Fruit fly (Drosophila melanogaster): Measurements from ENCODE around the gene CG5989.

CG5989 gene

DNA sequence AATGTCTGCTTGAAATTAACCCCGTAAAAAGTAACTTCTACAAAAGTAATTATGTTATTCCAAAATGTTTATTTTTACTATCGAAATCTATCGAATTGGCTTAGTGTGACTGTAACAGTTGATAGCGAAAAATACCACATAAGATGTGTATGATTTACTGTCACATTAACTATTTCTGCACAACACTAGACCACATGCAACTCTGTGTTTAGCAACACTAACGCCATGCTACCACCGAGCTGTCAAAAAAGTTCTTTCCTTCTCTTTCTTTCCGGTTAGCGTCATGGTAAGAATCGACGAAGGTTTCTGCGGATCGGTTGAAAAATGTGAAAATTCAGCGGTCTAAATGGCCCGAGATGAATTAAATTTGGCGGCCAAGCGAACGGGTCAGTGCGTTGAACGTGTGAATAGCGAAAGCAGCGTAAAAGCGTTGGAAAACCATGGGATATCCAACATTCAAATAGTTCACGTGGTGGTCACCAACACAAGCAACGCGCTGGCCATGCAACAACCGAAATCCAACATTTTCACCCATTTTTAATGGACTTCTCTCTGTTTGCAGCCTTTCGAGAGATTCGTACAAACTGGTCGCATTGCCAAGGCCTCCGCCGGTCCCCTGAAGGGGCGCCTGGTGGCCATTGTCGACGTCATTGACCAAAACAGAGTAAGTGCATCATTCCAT is 3.1 kb downstream of the CG5989 start, which contains the start of the genes Nelf-E and RpL14 (continued):
- TF ChIP-seq Poxn (GFP tag; IDR thresholded peaks at IDR 0.05) (peak; percentile 73), gcm2 (GFP tag; optimal IDR thresholded peaks at IDR 0.05) (peak; percentile 93), CG3407 (GFP tag; optimal IDR thresholded peaks at IDR 0.05) (peak; percentile 94), gsb-n (tag; optimal IDR thresholded peaks at IDR 0.05) (peak; percentile 96), ab (GFP tag; optimal IDR thresholded peaks at IDR 0.05) (peak; percentile 40), CG10366 (GFP tag; IDR thresholded peaks at IDR 0.05) (peak; percentile 90), CG14965 (GFP tag; optimal IDR thresholded peaks at IDR 0.05; ENCODE audit: borderline replicate concordance) (peak; percentile 82), nmo (GFP tag; optimal IDR thresholded peaks at IDR 0.05) (peak; percentile 93), CG10543 (GFP tag; optimal IDR thresholded peaks at IDR 0.05) (peak; percentile 97), CG15073 (GFP tag; optimal IDR thresholded peaks at IDR 0.05) (no peak), Ada2b (GFP tag; IDR thresholded peaks at IDR 0.05) (peak; percentile 74), so (GFP tag; IDR thresholded peaks at IDR 0.05) (peak; percentile 92), vfl (GFP tag; optimal IDR thresholded peaks at IDR 0.05) (peak; percentile 91), bsh (GFP tag; optimal IDR thresholded peaks at IDR 0.05) (peak in 1 of 2 experiments; percentile 91), Lhr (GFP tag; optimal IDR thresholded peaks at IDR 0.05) (peak; percentile 96), CG9797 (GFP tag; optimal IDR thresholded peaks at IDR 0.05) (peak; percentile 99), salm (tag; optimal IDR thresholded peaks at IDR 0.05) (peak; percentile 89), Deaf1 (tag; optimal IDR thresholded peaks at IDR 0.05) (no peak), Fer1 (GFP tag; optimal IDR thresholded peaks at IDR 0.05) (peak; percentile 97), slou (GFP tag; optimal IDR thresholded peaks at IDR 0.05) (peak; percentile 91), phol (tag; optimal IDR thresholded peaks at IDR 0.05) (peak; percentile 100), CG32532 (GFP tag; IDR thresholded peaks at IDR 0.05) (peak; percentile 94), CG6654 (GFP tag; optimal IDR thresholded peaks at IDR 0.05) (peak; percentile 79), CG2199 (GFP tag; IDR thresholded peaks at IDR 0.05) (peak; percentile 95), Neu2 (GFP tag; optimal IDR thresholded peaks at IDR 0.05; ENCODE audit: borderline replicate concordance) (peak; percentile 83), wdn (GFP tag; IDR thresholded peaks at IDR 0.05) (peak; percentile 89), CG6175 (GFP tag; IDR thresholded peaks at IDR 0.05) (peak; percentile 94), gt (GFP tag; IDR thresholded peaks at IDR 0.05) (peak; percentile 74), grn (GFP tag; optimal IDR thresholded peaks at IDR 0.05) (no peak), Hmx (GFP tag; optimal IDR thresholded peaks at IDR 0.05) (no peak), CG8290 (GFP tag; optimal IDR thresholded peaks at IDR 0.05) (no peak), CG8290 (tag; optimal IDR thresholded peaks at IDR 0.05) (peak; percentile 89 to 99), CG2202 (tag; optimal IDR thresholded peaks at IDR 0.05) (peak; percentile 93), pb (GFP tag; optimal IDR thresholded peaks at IDR 0.05) (peak; percentile 97), Ets97D (GFP tag; optimal IDR thresholded peaks at IDR 0.05) (peak; percentile 100), ranshi (GFP tag; IDR thresholded peaks at IDR 0.05) (peak; percentile 93), fd3F (GFP tag; optimal IDR thresholded peaks at IDR 0.05) (peak; percentile 91), Oli (tag; optimal IDR thresholded peaks at IDR 0.05) (peak; percentile 83), bab2 (GFP tag; optimal IDR thresholded peaks at IDR 0.05) (peak; percentile 95), Dip3 (GFP tag; optimal IDR thresholded peaks at IDR 0.05) (peak; percentile 93), CkIIα-i1 (GFP tag; IDR thresholded peaks at IDR 0.05) (0 out of 2 replicates have a peak, but pooled peaks have one; percentile 29), br (optimal IDR thresholded peaks at IDR 0.05) (no peak), Dref (GFP tag; IDR thresholded peaks at IDR 0.05) (peak; percentile 78), CG13296 (GFP tag; optimal IDR thresholded peaks at IDR 0.05) (peak; percentile 96), CG16815 (GFP tag; optimal IDR thresholded peaks at IDR 0.05) (peak; percentile 76), tll (GFP tag; optimal IDR thresholded peaks at IDR 0.05) (peak in 1 of 2 experiments; percentile 64), BEAF-32 (GFP tag; optimal IDR thresholded peaks at IDR 0.05) (peak; percentile 67), CG5245 (GFP tag; optimal IDR thresholded peaks at IDR 0.05) (peak; percentile 83), CG10979 (tag; optimal IDR thresholded peaks at IDR 0.05) (peak; percentile 86), CG12299 (tag; optimal IDR thresholded peaks at IDR 0.05) (peak; percentile 90)
